Worm (Caenorhabditis elegans): ENCODE data around the gene cyb-3.

cyb-3 gene

DNA sequence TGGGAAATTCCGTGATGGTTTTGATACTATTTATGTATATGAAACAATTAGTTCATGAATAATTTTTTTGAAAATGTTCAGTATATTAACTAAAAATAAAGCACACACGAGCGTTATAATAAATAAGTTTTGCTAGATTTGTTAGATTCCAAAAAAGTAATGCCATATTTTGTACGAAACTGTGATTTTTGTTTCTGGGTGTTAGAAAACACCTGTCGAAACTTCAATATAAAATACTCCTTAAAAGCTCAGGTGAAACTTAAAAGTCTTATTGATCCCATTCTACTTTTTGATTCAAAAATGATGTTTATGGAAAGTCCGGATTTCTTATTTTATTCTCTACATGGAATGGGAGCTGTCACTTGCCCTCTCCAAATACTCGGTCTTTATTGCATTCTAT is 20.5 kb downstream of the cyb-3 start, which contains the start of gene srh-265:
srh-265 (plus strand) TSS at position 301 of the 400 bp plus-strand sequence.
- TF ChIP-seq ceh-18 (tag; optimal IDR thresholded peaks at IDR 0.05) (no peak), mec-3 (tag; optimal IDR thresholded peaks at IDR 0.05; ENCODE audit: borderline replicate concordance) (no peak), Y22D7AL.16 (tag; optimal IDR thresholded peaks at IDR 0.05) (no peak), hlh-6 (tag; optimal IDR thresholded peaks at IDR 0.05) (no peak), pros-1 (tag; optimal IDR thresholded peaks at IDR 0.05) (no peak), ceh-31 (tag; optimal IDR thresholded peaks at IDR 0.05) (no peak), syd-9 (tag; optimal IDR thresholded peaks at IDR 0.05) (no peak), K02D7.2 (tag; optimal IDR thresholded peaks at IDR 0.05) (no peak), hlh-15 (tag; optimal IDR thresholded peaks at IDR 0.05) (no peak), tbx-2 (tag; optimal IDR thresholded peaks at IDR 0.05) (no peak)

DNA sequence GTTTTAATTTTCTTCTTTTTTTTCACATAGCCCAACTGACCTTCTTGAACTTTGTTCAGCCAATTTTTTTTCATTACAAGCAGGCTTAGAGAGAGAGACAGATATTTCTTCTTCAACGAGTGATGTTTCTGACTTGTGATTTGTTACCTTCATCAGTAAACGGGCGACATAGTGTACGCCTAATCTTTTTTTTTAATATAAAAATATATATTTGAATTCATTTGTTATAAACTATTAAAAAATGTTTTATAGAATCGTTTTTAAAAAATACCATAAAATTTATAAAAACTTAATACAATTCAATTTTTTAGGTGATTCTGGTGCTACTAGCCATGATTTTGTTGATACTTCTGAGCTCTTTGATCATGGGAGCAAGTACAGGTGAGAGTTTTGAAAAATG is 22.3 kb downstream of the cyb-3 start, which contains the start of gene T06E6.10:
T06E6.10 (plus strand) TSS at position 301 of the 400 bp plus-strand sequence.
- TF ChIP-seq unc-42 (tag; optimal IDR thresholded peaks at IDR 0.05) (no peak), fax-1 (tag; optimal IDR thresholded peaks at IDR 0.05) (no peak), pha-2 (tag; optimal IDR thresholded peaks at IDR 0.05) (no peak), gmeb-2 (tag; optimal IDR thresholded peaks at IDR 0.05) (no peak), F13H6.1 (tag; optimal IDR thresholded peaks at IDR 0.05) (no peak), ceh-9 (tag; optimal IDR thresholded peaks at IDR 0.05) (no peak), C38D4.7 (GFP tag; optimal IDR thresholded peaks at IDR 0.05) (no peak), tbx-7 (tag; optimal IDR thresholded peaks at IDR 0.05) (no peak), sox-2 (GFP tag; IDR thresholded peaks at IDR 0.05) (no peak), ceh-34 (tag; optimal IDR thresholded peaks at IDR 0.05) (no peak), unc-86 (tag; optimal IDR thresholded peaks at IDR 0.05) (no peak), odd-2 (tag; optimal IDR thresholded peaks at IDR 0.05) (no peak), sox-4 (tag; optimal IDR thresholded peaks at IDR 0.05) (no peak), zip-5 (tag; optimal IDR thresholded peaks at IDR 0.05) (no peak), ceh-2 (tag; optimal IDR thresholded peaks at IDR 0.05) (no peak), ttx-3 (tag; optimal IDR thresholded peaks at IDR 0.05) (no peak), ceh-14 (tag; optimal IDR thresholded peaks at IDR 0.05) (no peak), pag-3 (tag; optimal IDR thresholded peaks at IDR 0.05; ENCODE audit: borderline replicate concordance) (no peak), dve-1 (tag; optimal IDR thresholded peaks at IDR 0.05) (no peak), pax-1 (tag; optimal IDR thresholded peaks at IDR 0.05) (no peak)

DNA sequence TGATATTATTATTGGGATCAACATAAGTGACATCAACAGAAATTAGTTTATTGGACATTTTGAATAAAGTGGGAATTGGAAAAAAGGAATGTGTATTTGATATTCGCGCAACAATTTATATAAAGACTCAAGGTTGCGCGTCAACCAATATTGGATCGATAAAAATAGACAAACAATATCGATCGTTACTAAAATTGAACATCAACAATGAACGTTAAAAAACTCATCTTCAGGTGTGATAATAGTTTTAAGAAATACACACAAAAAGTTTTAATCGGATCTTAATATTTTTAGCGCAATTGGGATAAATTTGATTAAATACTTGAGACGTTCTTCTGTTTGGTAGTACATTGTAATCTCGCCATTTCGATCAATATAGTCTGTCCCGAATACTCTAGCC is 28.1 kb downstream of the cyb-3 start, which contains the start of gene fbxa-104:
fbxa-104 (minus strand) TSS at position 83 of the 400 bp plus-strand sequence.
- no peak for TF ChIP-seq nhr-11 (tag; optimal IDR thresholded peaks at IDR 0.05)
- no peak for TF ChIP-seq pax-1 (tag; optimal IDR thresholded peaks at IDR 0.05)
- TF ChIP-seq ceh-22 (tag; optimal IDR thresholded peaks at IDR 0.05): no peak
- TF ChIP-seq rnt-1 (tag; optimal IDR thresholded peaks at IDR 0.05): no peak
- no peak for TF ChIP-seq fkh-10 (GFP tag; optimal IDR thresholded peaks at IDR 0.05)
- TF ChIP-seq ceh-19 (GFP tag; optimal IDR thresholded peaks at IDR 0.05): no peak
- no peak for TF ChIP-seq odd-2 (tag; optimal IDR thresholded peaks at IDR 0.05)
- no peak for TF ChIP-seq hlh-30 (tag; optimal IDR thresholded peaks at IDR 0.05; ENCODE audit: insufficient read depth)
- no peak for TF ChIP-seq C38D4.7 (GFP tag; optimal IDR thresholded peaks at IDR 0.05)
- TF ChIP-seq hlh-6 (tag; optimal IDR thresholded peaks at IDR 0.05): no peak
- no peak for TF ChIP-seq ceh-18 (tag; optimal IDR thresholded peaks at IDR 0.05)
- TF ChIP-seq pat-9 (tag; optimal IDR thresholded peaks at IDR 0.05): no peak

DNA sequence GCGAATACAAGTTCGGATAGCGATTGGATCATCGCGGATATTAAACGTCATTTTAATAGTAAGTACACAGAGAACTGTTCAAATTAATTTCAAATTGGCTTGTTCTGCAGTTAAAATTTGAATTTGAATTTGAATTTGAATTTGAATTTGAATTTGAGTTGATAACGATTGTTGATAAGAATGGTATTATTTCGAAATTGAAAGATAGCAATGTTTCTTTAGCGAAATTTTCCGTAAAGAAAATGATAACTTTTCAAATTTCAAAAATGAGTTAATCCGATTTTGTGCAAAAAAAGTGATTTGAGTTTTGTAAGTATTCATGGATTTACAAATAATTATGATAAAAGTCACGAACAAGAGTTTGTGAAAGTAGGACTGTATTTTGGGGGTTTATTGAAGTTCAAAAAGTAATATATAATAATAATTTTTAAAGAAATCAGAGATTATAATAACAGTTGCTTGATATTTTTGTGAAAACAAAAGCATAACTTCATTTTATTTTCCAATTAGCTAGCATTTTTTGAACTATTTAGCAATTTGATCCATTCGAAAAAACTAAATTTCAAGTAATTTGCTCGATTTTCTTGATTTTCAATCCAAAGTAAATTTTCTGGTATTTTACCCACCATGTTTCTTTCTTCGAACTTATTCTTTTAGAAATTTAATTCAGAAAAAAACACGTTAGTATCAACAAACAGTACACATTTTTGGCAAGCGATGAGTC is 30.0 kb downstream of the cyb-3 start, which contains the start of gene Y36E3A.2:
Y36E3A.2 (plus strand) TSS at position 674 of the 724 bp plus-strand sequence.
- TF ChIP-seq unc-42 (tag; optimal IDR thresholded peaks at IDR 0.05): no peak
- no peak for TF ChIP-seq ceh-19 (GFP tag; optimal IDR thresholded peaks at IDR 0.05)
- TF ChIP-seq tbx-2 (tag; optimal IDR thresholded peaks at IDR 0.05): no peak
- TF ChIP-seq sox-2 (GFP tag; IDR thresholded peaks at IDR 0.05): no peak
- TF ChIP-seq odd-2 (tag; optimal IDR thresholded peaks at IDR 0.05): no peak
- no peak for TF ChIP-seq sdc-2 (tag; optimal IDR thresholded peaks at IDR 0.05)
- TF ChIP-seq hlh-30 (tag; optimal IDR thresholded peaks at IDR 0.05; ENCODE audit: insufficient read depth): no peak
- TF ChIP-seq nhr-11 (tag; optimal IDR thresholded peaks at IDR 0.05): no peak
- TF ChIP-seq pqm-1 (tag; optimal IDR thresholded peaks at IDR 0.05): no peak
- no peak for TF ChIP-seq unc-55 (GFP tag; optimal IDR thresholded peaks at IDR 0.05)
- no peak for TF ChIP-seq mec-3 (tag; optimal IDR thresholded peaks at IDR 0.05; ENCODE audit: borderline replicate concordance)
- TF ChIP-seq ceh-14 (tag; optimal IDR thresholded peaks at IDR 0.05): no peak
- no peak for TF ChIP-seq lim-6 (tag; optimal IDR thresholded peaks at IDR 0.05)
- no peak for TF ChIP-seq eyg-1 (tag; optimal IDR thresholded peaks at IDR 0.05)
